Worm (Caenorhabditis elegans) whole organism, young adult: ENCODE data around the gene C18B10.6.
A peak's percentile ranks its signal among the peaks of the same experiment; 100 is the strongest.

ENCODE experiments used
- T07F8.4 ChIP-seq: sonication (generic microtip); optimal IDR thresholded peaks from 2 replicates; lab custom pipeline; 2016; ENCODE audit warnings: mild to moderate bottlenecking, missing genetic modification characterization, moderate library complexity, missing compliant biosample characterization
- T26A5.8 ChIP-seq: sonication (generic microtip); optimal IDR thresholded peaks from 2 replicates; lab custom pipeline; 2016; ENCODE audit warnings: missing genetic modification characterization, missing compliant biosample characterization
- ama-1 ChIP-seq, 3 experiments: fragments of 150-350 bp in 1 of 3; sonication (generic microtip) in 2 of 3; optimal IDR thresholded peaks; 2 replicates each; lab custom pipeline; 2014 to 2018; ENCODE audit warnings: missing biosample characterization in 2 of 3, missing genetic modification characterization in 2 of 3, missing genetic modification reagents in 2 of 3
- dpff-1 ChIP-seq: sonication (generic microtip); optimal IDR thresholded peaks from 2 replicates; lab custom pipeline; 2017; ENCODE audit warnings: mild to moderate bottlenecking, missing genetic modification characterization, missing compliant biosample characterization
- dpl-1 ChIP-seq: fragments of 150-350 bp; optimal IDR thresholded peaks from 2 replicates; lab custom pipeline; 2014; ENCODE audit warnings: missing biosample characterization, missing genetic modification reagents, missing genetic modification characterization
- let-607 ChIP-seq, 2 experiments: fragments of 200-800 bp in 1 of 2; sonication (Bioruptor generic) in 1 of 2; sonication (generic microtip) in 1 of 2; optimal IDR thresholded peaks; 2 replicates each; lab custom pipeline; 2016 to 2018; ENCODE audit warnings: mild to moderate bottlenecking in 2 of 2, missing compliant biosample characterization in 2 of 2, missing genetic modification characterization in 2 of 2, moderate library complexity in 2 of 2, missing genotype in 1 of 2
- lin-40 ChIP-seq: sonication (generic microtip); optimal IDR thresholded peaks from 2 replicates; lab custom pipeline; 2016; ENCODE audit warnings: missing genetic modification characterization, mild to moderate bottlenecking, missing compliant biosample characterization, missing genotype, missing genetic modification reagents
- nfya-2 ChIP-seq: fragments of 200-800 bp; sonication (Bioruptor generic); IDR thresholded peaks from 2 replicates; pipeline ENCODE4 v1.3.6; 2022; ENCODE audit warnings: missing genetic modification reagents, missing genetic modification characterization, missing compliant biosample characterization
- sea-2 ChIP-seq: fragments of 200-800 bp; sonication (Bioruptor generic); IDR thresholded peaks from 2 replicates; pipeline ENCODE4 v1.3.6; 2022; ENCODE audit warnings: missing genetic modification characterization, missing compliant biosample characterization
- snpc-4 ChIP-seq, 5 experiments: fragments of 150-350 bp in 1 of 5; sonication (generic microtip) in 4 of 5; optimal IDR thresholded peaks; 2 replicates each; lab custom pipeline; 2014 to 2018; ENCODE audit warnings: missing genetic modification characterization in 5 of 5, missing biosample characterization in 3 of 5, antibody characterized with exemption in 2 of 5, mild to moderate bottlenecking in 2 of 5, missing compliant biosample characterization in 2 of 5, missing genotype in 2 of 5, moderate library complexity in 2 of 5, missing genetic modification reagents in 1 of 5
- ztf-18 ChIP-seq: sonication (generic microtip); optimal IDR thresholded peaks from 2 replicates; lab custom pipeline; 2016; ENCODE audit warnings: missing genotype, mild to moderate bottlenecking, missing genetic modification characterization, missing compliant biosample characterization
- ztf-6 ChIP-seq: fragments of 200-800 bp; sonication (Bioruptor generic); IDR thresholded peaks from 2 replicates; pipeline ENCODE4 v1.3.6; 2022; ENCODE audit warnings: missing genetic modification reagents, missing genetic modification characterization, missing compliant biosample characterization

- TF ChIP-seq dpl-1 (GFP tag; lab: Kevin White, UChicago) (no peak), ztf-18 (tag; lab: Kevin White, UChicago) (peak; percentile 15), T07F8.4 (tag; lab: Kevin White, UChicago) (no peak), lin-40 (tag; lab: Kevin White, UChicago) (no peak), let-607 (tag; optimal IDR thresholded peaks at IDR 0.05; lab: Kevin White, UChicago) (no peak), dpff-1 (tag; lab: Kevin White, UChicago) (no peak), sea-2 (GFP tag; lab: Robert Waterston, UW) (no peak), ama-1 (optimal IDR thresholded peaks at IDR 0.05; lab: Kevin White, UChicago) (no peak), ama-1 (GFP tag; optimal IDR thresholded peaks at IDR 0.05; lab: Kevin White, UChicago) (no peak), snpc-4 (GFP tag; optimal IDR thresholded peaks at IDR 0.05; lab: Kevin White, UChicago) (no peak), snpc-4 (tag; optimal IDR thresholded peaks at IDR 0.05; lab: Kevin White, UChicago) (no peak), ztf-6 (GFP tag; lab: Robert Waterston, UW) (no peak), T26A5.8 (tag; lab: Kevin White, UChicago) (no peak), nfya-2 (GFP tag; lab: Robert Waterston, UW) (no peak)
Observed at ce11 chrV:7506207-7506606, 25.4 kb upstream of the C18B10.6 start.
